Worm (Caenorhabditis elegans) whole organism, early embryonic: ENCODE results near the gene T26C11.8.

Experiments
- B0310.2 ChIP-seq: sonication (generic microtip); optimal IDR thresholded peaks from 2 replicates; lab custom pipeline; 2016; ENCODE audit warnings: mild to moderate bottlenecking, missing genetic modification characterization, missing compliant biosample characterization
- F13C5.2 ChIP-seq: sonication (generic microtip); optimal IDR thresholded peaks from 2 replicates; lab custom pipeline; 2017; ENCODE audit warnings: mild to moderate bottlenecking, missing genetic modification characterization, inconsistent platforms, missing compliant biosample characterization
- ama-1 ChIP-seq: fragments of 150-350 bp; optimal IDR thresholded peaks from 2 replicates; lab custom pipeline; 2014
- flt-1 ChIP-seq: fragments of 200-800 bp; sonication (Bioruptor generic); IDR thresholded peaks from 2 replicates; pipeline ENCODE4 v1.3.6; 2022; ENCODE audit warnings: missing genetic modification characterization, missing compliant biosample characterization
- hmbx-1 ChIP-seq: sonication (generic microtip); optimal IDR thresholded peaks from 2 replicates; lab custom pipeline; 2016; ENCODE audit warnings: mild to moderate bottlenecking, missing genetic modification characterization, missing compliant biosample characterization
- hmg-4 ChIP-seq: fragments of 200-800 bp; sonication (Bioruptor generic); optimal IDR thresholded peaks from 2 replicates; lab custom pipeline; 2018; ENCODE audit warnings: mild to moderate bottlenecking, missing genetic modification characterization, missing compliant biosample characterization
- hnd-1 ChIP-seq: sonication (generic microtip); optimal IDR thresholded peaks from 2 replicates; lab custom pipeline; 2016; ENCODE audit warnings: missing genetic modification characterization, missing compliant biosample characterization
- pes-1 ChIP-seq: fragments of 200-800 bp; sonication (Bioruptor generic); IDR thresholded peaks from 2 replicates; pipeline ENCODE4 v1.3.6; 2022; ENCODE audit warnings: missing genetic modification reagents, missing genetic modification characterization, missing compliant biosample characterization
- tbx-37 ChIP-seq: fragments of 200-800 bp; sonication (Bioruptor generic); conservative IDR thresholded peaks from 2 replicates; pipeline ENCODE4 v1.3.6; 2022; ENCODE audit warnings: missing genetic modification reagents, missing genetic modification characterization, missing compliant biosample characterization
- tra-4 ChIP-seq: sonication (generic microtip); optimal IDR thresholded peaks from 2 replicates; lab custom pipeline; 2017; ENCODE audit warnings: missing genetic modification characterization, missing compliant biosample characterization

ce11 chrX:1853596-1853995 lies 6.9 kb upstream of the T26C11.8 start, which contains the start of gene T26C11.9:
- no peak for TF ChIP-seq hmg-4 (GFP tag; lab: Kevin White, UChicago)
- TF ChIP-seq hnd-1 (tag; lab: Kevin White, UChicago): no peak
- no peak for TF ChIP-seq hmbx-1 (tag; lab: Kevin White, UChicago)
- no peak for TF ChIP-seq tbx-37 (GFP tag; lab: Robert Waterston, UW)
- TF ChIP-seq ama-1: no peak
- TF ChIP-seq tra-4 (tag; lab: Kevin White, UChicago): no peak
- TF ChIP-seq flt-1 (GFP tag; lab: Robert Waterston, UW): no peak
- TF ChIP-seq F13C5.2 (tag; lab: Kevin White, UChicago): no peak
- 0 out of 2 replicates have a peak, but pooled peaks have one; percentile 7 for TF ChIP-seq pes-1 (GFP tag; lab: Robert Waterston, UW)
- no peak for TF ChIP-seq B0310.2 (tag; lab: Kevin White, UChicago)
